Fruit fly (Drosophila melanogaster) whole organism, embryonic: ENCODE data around the gene CG7607.
A peak's percentile ranks its signal among the peaks of the same experiment; 100 is the strongest.

Experiments
- ATbp ChIP-seq: fragments of 200-800 bp; sonication (Bioruptor generic); optimal IDR thresholded peaks from 2 replicates; lab custom pipeline; 2017; ENCODE audit warnings: missing biosample characterization, mild to moderate bottlenecking, missing genetic modification characterization, missing genetic modification reagents
- CG12219 ChIP-seq: fragments of 200-800 bp; sonication (Bioruptor generic); optimal IDR thresholded peaks from 3 replicates; lab custom pipeline; 2018; ENCODE audit warnings: missing biosample characterization, mild to moderate bottlenecking, missing genetic modification characterization
- CG17829 ChIP-seq: fragments of 200-800 bp; optimal IDR thresholded peaks from 2 replicates; lab custom pipeline; 2019; ENCODE audit warnings: missing biosample characterization, mild to moderate bottlenecking, missing genetic modification characterization, moderate library complexity
- CG18262 ChIP-seq: fragments of 200-800 bp; optimal IDR thresholded peaks from 3 replicates; lab custom pipeline; 2019; ENCODE audit warnings: missing biosample characterization, mild to moderate bottlenecking, missing genetic modification characterization, moderate library complexity
- CG2889 ChIP-seq: fragments of 200-800 bp; sonication (Bioruptor generic); IDR thresholded peaks from 3 replicates; pipeline ENCODE4 v1.3.6; 2022; ENCODE audit warnings: missing biosample characterization, missing genetic modification characterization
- CG32532 ChIP-seq: fragments of 200-800 bp; sonication (Bioruptor generic); IDR thresholded peaks from 2 replicates; pipeline ENCODE4 v1.3.6; 2022; ENCODE audit warnings: missing biosample characterization, missing genetic modification characterization
- CG33557 ChIP-seq: fragments of 200-800 bp; sonication (Bioruptor generic); optimal IDR thresholded peaks from 2 replicates; lab custom pipeline; 2019; ENCODE audit warnings: missing biosample characterization, mild to moderate bottlenecking, missing genetic modification characterization, moderate library complexity
- CG3407 ChIP-seq: fragments of 200-800 bp; sonication (Bioruptor generic); optimal IDR thresholded peaks from 2 replicates; lab custom pipeline; 2018; ENCODE audit warnings: missing biosample characterization, mild to moderate bottlenecking, missing genetic modification characterization
- CG34422 ChIP-seq: fragments of 200-800 bp; sonication (Bioruptor generic); IDR thresholded peaks from 3 replicates; pipeline ENCODE4 v1.3.6; 2022; ENCODE audit warnings: missing biosample characterization, missing genetic modification characterization
- CG42726 ChIP-seq: fragments of 200-800 bp; sonication (Bioruptor generic); IDR thresholded peaks from 2 replicates; pipeline ENCODE4 v1.3.6; 2022; ENCODE audit warnings: missing biosample characterization, missing genetic modification characterization; ENCODE audit not compliant: partially characterized antibody
- CG4707 ChIP-seq: fragments of 200-800 bp; sonication (Bioruptor generic); optimal IDR thresholded peaks from 2 replicates; lab custom pipeline; 2018; ENCODE audit warnings: missing biosample characterization, mild to moderate bottlenecking, missing genetic modification characterization, moderate library complexity
- CG8089 ChIP-seq: fragments of 200-800 bp; sonication (Bioruptor generic); optimal IDR thresholded peaks from 3 replicates; lab custom pipeline; 2016; ENCODE audit warnings: missing biosample characterization, missing genetic modification characterization
- CG8359 ChIP-seq: fragments of 200-800 bp; sonication (Bioruptor generic); optimal IDR thresholded peaks from 2 replicates; lab custom pipeline; 2017; ENCODE audit warnings: missing biosample characterization, mild to moderate bottlenecking, missing genetic modification characterization, borderline replicate concordance
- CG8765 ChIP-seq: fragments of 200-800 bp; sonication (Bioruptor generic); IDR thresholded peaks from 2 replicates; pipeline ENCODE4 v1.3.6; 2022; ENCODE audit warnings: missing biosample characterization, missing genetic modification characterization
- Chrac-16 ChIP-seq: fragments of 200-800 bp; sonication (Bioruptor generic); optimal IDR thresholded peaks from 3 replicates; lab custom pipeline; 2016; ENCODE audit warnings: missing biosample characterization, missing genetic modification characterization
- Ets65A ChIP-seq: fragments of 200-800 bp; sonication (Bioruptor generic); peaks from one replicate; lab custom pipeline; 2016; ENCODE audit warnings: missing biosample characterization, missing genetic modification characterization
- H2.0 ChIP-seq: fragments of 200-800 bp; sonication (Bioruptor generic); IDR thresholded peaks from 2 replicates; pipeline ENCODE4 v1.3.6; 2022; ENCODE audit warnings: missing biosample characterization, missing genetic modification characterization
- HLH3B ChIP-seq: fragments of 200-800 bp; sonication (Bioruptor generic); IDR thresholded peaks from 2 replicates; pipeline ENCODE4 v1.3.6; 2022; ENCODE audit warnings: missing biosample characterization, missing genetic modification characterization
- HLHmδ ChIP-seq: fragments of 200-800 bp; sonication (Bioruptor generic); optimal IDR thresholded peaks from 2 replicates; lab custom pipeline; 2018; ENCODE audit warnings: missing biosample characterization, mild to moderate bottlenecking, missing genetic modification characterization, moderate library complexity
- Hand ChIP-seq: fragments of 200-800 bp; sonication (Bioruptor generic); optimal IDR thresholded peaks from 2 replicates; lab custom pipeline; 2017; ENCODE audit warnings: mild to moderate bottlenecking, missing biosample characterization, missing genetic modification reagents, missing genetic modification characterization
- Hmx ChIP-seq: fragments of 200-800 bp; sonication (Bioruptor generic); optimal IDR thresholded peaks from 2 replicates; lab custom pipeline; 2016; ENCODE audit warnings: missing biosample characterization, missing genetic modification characterization
- MBD-R2 ChIP-seq: fragments of 200-800 bp; sonication (Bioruptor generic); IDR thresholded peaks from 2 replicates; pipeline ENCODE4 v1.3.6; 2022; ENCODE audit warnings: missing biosample characterization, missing genetic modification characterization
- Med ChIP-seq: fragments of 200-800 bp; sonication (Bioruptor generic); peaks from one replicate; lab custom pipeline; 2016; ENCODE audit warnings: missing biosample characterization, missing genetic modification characterization, mild to moderate bottlenecking, inconsistent platforms, moderate library complexity
- Nf-YA ChIP-seq: fragments of 200-800 bp; sonication (Bioruptor generic); IDR thresholded peaks from 2 replicates; pipeline ENCODE4 v1.3.6; 2022; ENCODE audit warnings: missing biosample characterization, missing genetic modification characterization
- Sox100B ChIP-seq: fragments of 200-800 bp; sonication (Bioruptor generic); optimal IDR thresholded peaks from 3 replicates; lab custom pipeline; 2018; ENCODE audit warnings: missing biosample characterization, mild to moderate bottlenecking, missing genetic modification characterization
- Usf ChIP-seq: fragments of 200-800 bp; sonication (Bioruptor generic); optimal IDR thresholded peaks from 2 replicates; lab custom pipeline; 2017; ENCODE audit warnings: missing genotype, missing biosample characterization, missing genetic modification characterization
- amos ChIP-seq: fragments of 200-800 bp; sonication (Bioruptor generic); IDR thresholded peaks from 2 replicates; pipeline ENCODE4 v1.3.6; 2022; ENCODE audit warnings: missing biosample characterization, missing genetic modification characterization; ENCODE audit not compliant: partially characterized antibody
- ash1 ChIP-seq: fragments of 200-800 bp; sonication (Bioruptor generic); optimal IDR thresholded peaks from 2 replicates; lab custom pipeline; 2018; ENCODE audit warnings: missing biosample characterization, mild to moderate bottlenecking, missing genetic modification characterization
- bowl ChIP-seq: fragments of 200-800 bp; sonication (Bioruptor generic); IDR thresholded peaks from 2 replicates; pipeline ENCODE4 v1.3.6; 2022; ENCODE audit warnings: missing biosample characterization, missing genetic modification characterization
- bsh ChIP-seq, 2 experiments: fragments of 200-800 bp; sonication (Bioruptor generic); optimal IDR thresholded peaks; 2 replicates each; lab custom pipeline; 2017 to 2018; ENCODE audit warnings: mild to moderate bottlenecking in 2 of 2, missing biosample characterization in 2 of 2, missing genetic modification characterization in 2 of 2, moderate library complexity in 1 of 2
- chm ChIP-seq: fragments of 200-800 bp; sonication (Bioruptor generic); IDR thresholded peaks from 2 replicates; pipeline ENCODE4 v1.3.6; 2022; ENCODE audit warnings: missing biosample characterization, missing genetic modification characterization
- corto ChIP-seq: fragments of 200-800 bp; sonication (Bioruptor generic); optimal IDR thresholded peaks from 2 replicates; lab custom pipeline; 2016; ENCODE audit warnings: missing biosample characterization, mild to moderate bottlenecking, missing genetic modification characterization, moderate library complexity
- dysf ChIP-seq: fragments of 200-800 bp; sonication (Bioruptor generic); IDR thresholded peaks from 3 replicates; pipeline ENCODE4 v1.3.6; 2022; ENCODE audit warnings: missing biosample characterization, missing genetic modification characterization
- ems ChIP-seq: fragments of 200-800 bp; sonication (Bioruptor generic); optimal IDR thresholded peaks from 3 replicates; lab custom pipeline; 2016; ENCODE audit warnings: missing biosample characterization, missing genetic modification characterization
- en ChIP-seq: fragments of 200-800 bp; sonication (Bioruptor generic); optimal IDR thresholded peaks from 2 replicates; lab custom pipeline; 2016; ENCODE audit warnings: missing biosample characterization, missing genetic modification characterization
- fd96Cb ChIP-seq: fragments of 200-800 bp; sonication (Bioruptor generic); optimal IDR thresholded peaks from 2 replicates; lab custom pipeline; 2018; ENCODE audit warnings: missing biosample characterization, mild to moderate bottlenecking, missing genetic modification characterization, moderate library complexity
- insv ChIP-seq, 2 experiments: fragments of 200-800 bp; sonication (Bioruptor generic); optimal IDR thresholded peaks; 3 replicates each; lab custom pipeline; 2016 to 2018; ENCODE audit warnings: missing biosample characterization in 2 of 2, missing genetic modification characterization in 2 of 2
- knrl ChIP-seq: fragments of 200-800 bp; sonication (Bioruptor generic); IDR thresholded peaks from 3 replicates; pipeline ENCODE4 v1.3.6; 2022; ENCODE audit warnings: missing biosample characterization, missing genetic modification characterization; ENCODE audit not compliant: partially characterized antibody
- psq ChIP-seq: fragments of 200-800 bp; sonication (Bioruptor generic); optimal IDR thresholded peaks from 2 replicates; lab custom pipeline; 2017; ENCODE audit warnings: missing biosample characterization, missing genetic modification characterization
- schlank ChIP-seq: fragments of 200-800 bp; sonication (Bioruptor generic); optimal IDR thresholded peaks from 2 replicates; lab custom pipeline; 2018; ENCODE audit warnings: missing biosample characterization, mild to moderate bottlenecking, missing genetic modification characterization
- shn ChIP-seq: fragments of 200-800 bp; sonication (Bioruptor generic); optimal IDR thresholded peaks from 3 replicates; lab custom pipeline; 2016; ENCODE audit warnings: missing biosample characterization, missing genetic modification characterization
- sisA ChIP-seq: fragments of 200-800 bp; sonication (Bioruptor generic); IDR thresholded peaks from 2 replicates; pipeline ENCODE4 v1.3.6; 2022; ENCODE audit warnings: missing biosample characterization, missing genetic modification characterization
- sqz ChIP-seq: fragments of 200-800 bp; sonication (Bioruptor generic); optimal IDR thresholded peaks from 3 replicates; lab custom pipeline; 2018; ENCODE audit warnings: missing biosample characterization, mild to moderate bottlenecking, missing genetic modification characterization
- stwl ChIP-seq: fragments of 200-800 bp; sonication (Bioruptor generic); optimal IDR thresholded peaks from 3 replicates; lab custom pipeline; 2018; ENCODE audit warnings: missing biosample characterization, mild to moderate bottlenecking, missing genetic modification characterization, moderate library complexity
- tio ChIP-seq: fragments of 200-800 bp; sonication (Bioruptor generic); optimal IDR thresholded peaks from 2 replicates; lab custom pipeline; 2017; ENCODE audit warnings: missing biosample characterization, missing genetic modification characterization, inconsistent platforms
- tna ChIP-seq: fragments of 200-800 bp; sonication (Bioruptor generic); IDR thresholded peaks from 2 replicates; pipeline ENCODE4 v1.3.6; 2022; ENCODE audit warnings: missing biosample characterization, missing genetic modification characterization; ENCODE audit not compliant: partially characterized antibody
- twi ChIP-seq: fragments of 200-800 bp; optimal IDR thresholded peaks from 2 replicates; lab custom pipeline; 2019; ENCODE audit warnings: missing biosample characterization, mild to moderate bottlenecking, missing genetic modification characterization, moderate library complexity
- wdn ChIP-seq: fragments of 200-800 bp; sonication (Bioruptor generic); IDR thresholded peaks from 2 replicates; pipeline ENCODE4 v1.3.6; 2022; ENCODE audit warnings: missing biosample characterization, missing genetic modification characterization
- zfh2 ChIP-seq: fragments of 200-800 bp; sonication (Bioruptor generic); optimal IDR thresholded peaks from 2 replicates; lab custom pipeline; 2016; ENCODE audit warnings: missing biosample characterization, missing genetic modification characterization

The CG7607 gene

dm6 chr3L:11247370-11248255, 48.2 kb downstream of the CG7607 start (continued):
- no peak for TF ChIP-seq fd96Cb
- TF ChIP-seq CG4707 (GFP tag; lab: Kevin White, UChicago) = peak; percentile 43
- TF ChIP-seq Usf = no peak
- TF ChIP-seq Nf-YA = no peak
- no peak for TF ChIP-seq shn
- TF ChIP-seq Hmx = no peak
- TF ChIP-seq MBD-R2 (GFP tag; lab: Robert Waterston, UW) = no peak
- peak; percentile 31 for TF ChIP-seq Hand (GFP tag; lab: Kevin White, UChicago)
- TF ChIP-seq Med (GFP tag; lab: Kevin White, UChicago) = peak; percentile 74
- TF ChIP-seq tio (GFP tag; lab: Kevin White, UChicago) = no peak
- peak; percentile 56 for TF ChIP-seq ash1 (GFP tag; lab: Kevin White, UChicago)
- TF ChIP-seq tna (GFP tag; lab: Robert Waterston, UW) = no peak
- TF ChIP-seq twi (tag; lab: Kevin White, UChicago) = peak; percentile 10
- TF ChIP-seq ems (GFP tag; lab: Kevin White, UChicago) = no peak
- TF ChIP-seq CG8089 = no peak
- TF ChIP-seq insv (GFP tag; optimal IDR thresholded peaks at IDR 0.05; lab: Kevin White, UChicago) = peak in 1 of 2 experiments; percentile 45
- TF ChIP-seq CG3407 (GFP tag; lab: Kevin White, UChicago) = peak; percentile 96
- TF ChIP-seq CG8359 (GFP tag; lab: Kevin White, UChicago) = no peak
- peak; percentile 15; the same call in 1 of the 3 replicates for TF ChIP-seq CG34422
- no peak for TF ChIP-seq HLH3B (GFP tag; lab: Robert Waterston, UW)
- no peak for TF ChIP-seq CG42726 (GFP tag; lab: Robert Waterston, UW)
- no peak for TF ChIP-seq H2.0 (GFP tag; lab: Robert Waterston, UW)
- TF ChIP-seq Ets65A (GFP tag; lab: Kevin White, UChicago) = no peak
- no peak for TF ChIP-seq CG8765 (GFP tag; lab: Robert Waterston, UW)
- no peak for TF ChIP-seq CG18262 (tag; lab: Kevin White, UChicago)
- no peak for TF ChIP-seq sisA (GFP tag; lab: Robert Waterston, UW)
- no peak for TF ChIP-seq Sox100B
- no peak for TF ChIP-seq CG2889 (GFP tag; lab: Robert Waterston, UW)
- TF ChIP-seq psq (GFP tag; lab: Kevin White, UChicago) = no peak
- TF ChIP-seq Chrac-16 (GFP tag; lab: Kevin White, UChicago) = no peak
- TF ChIP-seq bowl (GFP tag; lab: Robert Waterston, UW) = no peak
- TF ChIP-seq bsh (GFP tag; optimal IDR thresholded peaks at IDR 0.05; lab: Kevin White, UChicago) = peak; percentile 22 to 52
- TF ChIP-seq dysf (GFP tag; lab: Robert Waterston, UW) = no peak
- TF ChIP-seq HLHmδ (GFP tag; lab: Kevin White, UChicago) = peak; percentile 91
- TF ChIP-seq CG32532 (GFP tag; lab: Robert Waterston, UW) = no peak
- no peak for TF ChIP-seq corto (GFP tag; lab: Kevin White, UChicago)
- TF ChIP-seq knrl (GFP tag; lab: Robert Waterston, UW) = no peak
- no peak for TF ChIP-seq CG17829
- TF ChIP-seq CG33557 (GFP tag; lab: Kevin White, UChicago) = peak; percentile 37
- TF ChIP-seq chm (GFP tag; lab: Robert Waterston, UW) = peak; percentile 77
- no peak for TF ChIP-seq en (GFP tag; lab: Kevin White, UChicago)
- peak; percentile 30 for TF ChIP-seq CG12219 (GFP tag; lab: Kevin White, UChicago)
- no peak for TF ChIP-seq sqz (GFP tag; lab: Kevin White, UChicago)
- no peak; the same call in 1 of the 2 replicates for TF ChIP-seq amos (GFP tag; lab: Robert Waterston, UW)
- no peak for TF ChIP-seq stwl (tag; lab: Kevin White, UChicago)
- TF ChIP-seq zfh2 = no peak
- peak; percentile 14 for TF ChIP-seq ATbp
- no peak for TF ChIP-seq wdn
- TF ChIP-seq schlank (tag; lab: Kevin White, UChicago) = no peak
